Worm (Caenorhabditis elegans) whole organism, L1 larva: ENCODE measurements around the gene F54D12.10.

Experiments used
- efl-1 ChIP-seq, 4 experiments: fragments of 150-350 bp; optimal IDR thresholded peaks in 3 of 4; peaks in 1 of 4; 1 replicate in 1 of 4; 2 replicates in 3 of 4; lab custom pipeline; 2014; ENCODE audit warnings: missing biosample characterization in 2 of 4, missing genetic modification characterization in 2 of 4, missing genetic modification reagents in 2 of 4
- egl-27 ChIP-seq, 2 experiments: fragments of 150-350 bp in 1 of 2; sonication (generic microtip); optimal IDR thresholded peaks; 3 replicates each; lab custom pipeline; 2017 to 2018; ENCODE audit warnings: missing biosample characterization in 2 of 2, missing genetic modification characterization in 2 of 2, missing genetic modification reagents in 2 of 2
- elt-2 ChIP-seq: sonication (generic microtip); optimal IDR thresholded peaks from 2 replicates; lab custom pipeline; 2016; ENCODE audit warnings: missing genetic modification characterization, mild to moderate bottlenecking, inconsistent platforms, missing compliant biosample characterization, missing genetic modification reagents
- lin-15B ChIP-seq: fragments of 150-350 bp; sonication (generic microtip); optimal IDR thresholded peaks from 3 replicates; lab custom pipeline; 2014; ENCODE audit warnings: missing biosample characterization, missing genetic modification characterization
- nhr-237 ChIP-seq: fragments of 150-350 bp; optimal IDR thresholded peaks from 2 replicates; lab custom pipeline; 2014; ENCODE audit warnings: missing biosample characterization, missing genetic modification characterization
- nhr-85 ChIP-seq: sonication (generic microtip); peaks from one replicate; lab custom pipeline; 2016; ENCODE audit warnings: missing genetic modification characterization, inconsistent platforms, missing compliant biosample characterization
- snpc-4 ChIP-seq: fragments of 150-350 bp; optimal IDR thresholded peaks from 2 replicates; lab custom pipeline; 2014; ENCODE audit warnings: missing biosample characterization, missing genetic modification characterization
- sox-4 ChIP-seq: sonication (generic microtip); optimal IDR thresholded peaks from 2 replicates; lab custom pipeline; 2016; ENCODE audit warnings: missing genetic modification characterization, missing compliant biosample characterization
- zag-1 ChIP-seq: fragments of 150-350 bp; optimal IDR thresholded peaks from 2 replicates; lab custom pipeline; 2014; ENCODE audit warnings: missing biosample characterization, missing genetic modification characterization

- no peak for TF ChIP-seq elt-2 (tag; lab: Kevin White, UChicago)
- TF ChIP-seq zag-1 (tag; lab: Kevin White, UChicago) = no peak
- no peak for TF ChIP-seq efl-1 (optimal IDR thresholded peaks at IDR 0.05; lab: Kevin White, UChicago)
- no peak for TF ChIP-seq efl-1 (GFP tag; optimal IDR thresholded peaks at IDR 0.05 in 1 of 2; lab: Kevin White, UChicago)
- TF ChIP-seq nhr-237 (tag; lab: Kevin White, UChicago) = no peak
- no peak for TF ChIP-seq snpc-4
- TF ChIP-seq egl-27 (tag; optimal IDR thresholded peaks at IDR 0.05; lab: Kevin White, UChicago) = no peak
- TF ChIP-seq nhr-85 = no peak
- no peak for TF ChIP-seq sox-4 (tag; lab: Kevin White, UChicago)
- no peak for TF ChIP-seq lin-15B (tag; lab: Kevin White, UChicago)
Measured at ce11 chrII:1381618-1382017, 3.5 kb upstream of the F54D12.10 start, which contains the start of gene F54D12.9.
